Worm (Caenorhabditis elegans) whole organism, midembryonic: ENCODE data around the gene abcf-1.

Experiments
- T22C8.4 ChIP-seq: fragments of 200-800 bp; sonication (Bioruptor generic); IDR thresholded peaks from 2 replicates; pipeline ENCODE4 v1.3.6; 2022; ENCODE audit warnings: missing genetic modification characterization, missing compliant biosample characterization
- cog-1 ChIP-seq: sonication (generic microtip); optimal IDR thresholded peaks from 2 replicates; lab custom pipeline; 2016; ENCODE audit warnings: missing genetic modification characterization, missing compliant biosample characterization
- flt-1 ChIP-seq: fragments of 200-800 bp; sonication (Bioruptor generic); IDR thresholded peaks from 2 replicates; pipeline ENCODE4 v1.3.6; 2022; ENCODE audit warnings: missing genetic modification characterization, missing compliant biosample characterization
- klf-2 ChIP-seq: fragments of 200-800 bp; sonication (Bioruptor generic); conservative IDR thresholded peaks from 2 replicates; pipeline ENCODE4 v1.3.6; 2022; ENCODE audit warnings: missing genetic modification reagents, missing genetic modification characterization, missing compliant biosample characterization
- med-1 ChIP-seq: sonication (generic microtip); optimal IDR thresholded peaks from 2 replicates; lab custom pipeline; 2017; ENCODE audit warnings: missing genetic modification characterization, mild to moderate bottlenecking, missing compliant biosample characterization, antibody characterized with exemption, missing genetic modification reagents; ENCODE audit not compliant: insufficient read depth
- tab-1 ChIP-seq: fragments of 200-800 bp; sonication (Bioruptor generic); IDR thresholded peaks from 2 replicates; pipeline ENCODE4 v1.3.6; 2022; ENCODE audit warnings: missing genetic modification characterization, missing compliant biosample characterization
- ztf-23 ChIP-seq: fragments of 200-800 bp; sonication (Bioruptor generic); IDR thresholded peaks from 2 replicates; pipeline ENCODE4 v1.3.6; 2022; ENCODE audit warnings: missing genetic modification reagents, missing genetic modification characterization, missing compliant biosample characterization
- ztf-29 ChIP-seq: fragments of 200-800 bp; sonication (Bioruptor generic); IDR thresholded peaks from 2 replicates; pipeline ENCODE4 v1.3.6; 2022; ENCODE audit warnings: missing genetic modification reagents, missing genetic modification characterization, missing compliant biosample characterization

DNA sequence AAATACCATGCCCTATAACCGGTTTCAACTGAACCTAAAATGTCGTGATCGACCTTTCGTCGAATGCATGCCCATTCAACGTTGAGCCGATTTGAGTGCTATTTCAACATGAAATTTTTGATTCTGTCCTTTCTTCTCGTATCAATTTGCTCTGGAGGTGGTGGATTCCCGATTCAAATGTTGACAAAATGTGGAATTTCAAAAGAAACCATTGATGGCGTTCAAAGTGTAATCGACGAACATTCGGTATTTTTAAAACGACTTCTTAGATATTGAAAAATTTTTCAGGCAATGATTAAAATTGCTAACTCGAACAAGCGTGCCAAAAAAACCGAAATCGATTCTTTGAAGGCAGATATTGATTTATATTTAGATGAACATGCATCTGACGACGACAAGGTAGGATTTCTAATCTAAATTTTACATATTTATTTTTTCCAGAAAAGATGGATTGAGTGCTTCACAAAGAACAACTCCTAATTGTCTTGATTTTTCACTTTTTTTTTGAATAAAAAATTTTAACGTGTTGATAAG lies 36.0 kb downstream of the abcf-1 start, which contains the start of gene R11D1.13:
- TF ChIP-seq med-1 (GFP tag; lab: Kevin White, UChicago) (no peak), ztf-23 (GFP tag; lab: Robert Waterston, UW) (no peak), klf-2 (GFP tag; lab: Robert Waterston, UW) (no peak), cog-1 (tag; lab: Kevin White, UChicago) (no peak), ztf-29 (GFP tag; lab: Robert Waterston, UW) (no peak), T22C8.4 (GFP tag; lab: Robert Waterston, UW) (no peak), flt-1 (GFP tag; lab: Robert Waterston, UW) (no peak), tab-1 (no peak)
